Worm (Caenorhabditis elegans) whole organism, L2 larva: Measurements from ENCODE around the gene K09F6.6.

Experiments
- ama-1 ChIP-seq: fragments of 150-350 bp; optimal IDR thresholded peaks from 2 replicates; lab custom pipeline; 2018; ENCODE audit warnings: inconsistent platforms
- blmp-1 ChIP-seq: sonication (generic microtip); optimal IDR thresholded peaks from 2 replicates; lab custom pipeline; 2017; ENCODE audit warnings: missing genetic modification characterization, mild to moderate bottlenecking, missing compliant biosample characterization, antibody characterized with exemption, moderate library complexity; ENCODE audit not compliant: insufficient read depth
- elt-3 ChIP-seq: sonication (generic microtip); optimal IDR thresholded peaks from 2 replicates; lab custom pipeline; 2017; ENCODE audit warnings: missing biosample characterization, missing genetic modification characterization
- nhr-25 ChIP-seq: fragments of 150-350 bp; sonication (generic microtip); optimal IDR thresholded peaks from 3 replicates; lab custom pipeline; 2014; ENCODE audit warnings: missing biosample characterization, missing genetic modification characterization
- unc-39 ChIP-seq: fragments of 150-350 bp; optimal IDR thresholded peaks from 2 replicates; lab custom pipeline; 2014; ENCODE audit warnings: missing biosample characterization, missing genetic modification characterization

DNA sequence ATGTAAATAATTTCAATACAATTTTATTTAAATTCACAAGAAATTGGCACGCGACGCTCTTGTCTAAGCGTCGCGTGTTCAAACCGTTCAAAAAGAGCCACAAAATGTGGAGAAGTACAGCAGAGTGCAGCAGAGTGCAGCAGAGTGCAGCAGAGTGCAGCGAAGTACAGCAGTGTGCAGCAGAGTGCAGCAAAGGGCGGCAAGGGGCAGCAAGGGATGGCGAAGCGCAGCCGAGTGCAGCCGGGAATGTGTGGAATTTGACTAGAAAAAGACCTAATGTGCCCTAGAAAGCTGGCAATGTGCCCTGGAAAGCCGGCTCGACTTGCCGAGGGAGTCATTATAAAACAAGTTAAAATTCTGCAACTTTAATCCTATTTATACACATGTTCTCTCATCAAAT is at the start of gene K09F6.6:
- TF ChIP-seq ama-1 (lab: Kevin White, UChicago), result no peak
- no peak for TF ChIP-seq blmp-1 (tag; lab: Kevin White, UChicago)
- TF ChIP-seq elt-3 (tag; lab: Kevin White, UChicago), result no peak
- no peak for TF ChIP-seq unc-39
- TF ChIP-seq nhr-25 (tag; lab: Kevin White, UChicago), result no peak
